Fruit fly (Drosophila melanogaster) whole organism, prepupa: Measurements from ENCODE around the gene tex.

Experiments
- Blimp-1 ChIP-seq: fragments of 200-800 bp; sonication (Bioruptor generic); optimal IDR thresholded peaks from 3 replicates; lab custom pipeline; 2017; ENCODE audit warnings: missing biosample characterization, missing genetic modification characterization, mild to moderate bottlenecking, moderate library complexity, missing genetic modification reagents
- CG10631 ChIP-seq: fragments of 200-800 bp; sonication (Bioruptor generic); optimal IDR thresholded peaks from 2 replicates; lab custom pipeline; 2016; ENCODE audit warnings: missing biosample characterization, missing genetic modification characterization
- CG11762 ChIP-seq: fragments of 200-800 bp; sonication (Bioruptor generic); optimal IDR thresholded peaks from 3 replicates; lab custom pipeline; 2016; ENCODE audit warnings: missing biosample characterization, missing genetic modification characterization; ENCODE audit not compliant: insufficient read depth
- CG15336 ChIP-seq: fragments of 200-800 bp; sonication (Bioruptor generic); IDR thresholded peaks from 2 replicates; pipeline ENCODE4 v1.3.6; 2022; ENCODE audit warnings: missing biosample characterization, missing genetic modification characterization
- CG1621 ChIP-seq: fragments of 200-800 bp; sonication (Bioruptor generic); optimal IDR thresholded peaks from 3 replicates; lab custom pipeline; 2018; ENCODE audit warnings: missing biosample characterization, mild to moderate bottlenecking, missing genetic modification characterization
- CG16779 ChIP-seq: fragments of 200-800 bp; sonication (Bioruptor generic); optimal IDR thresholded peaks from 3 replicates; lab custom pipeline; 2017; ENCODE audit warnings: missing biosample characterization, mild to moderate bottlenecking, missing genetic modification characterization
- CG31627 ChIP-seq: fragments of 200-800 bp; sonication (Bioruptor generic); optimal IDR thresholded peaks from 3 replicates; lab custom pipeline; 2016; ENCODE audit warnings: missing biosample characterization, missing genetic modification characterization
- CG32006 ChIP-seq: fragments of 200-800 bp; sonication (Bioruptor generic); optimal IDR thresholded peaks from 3 replicates; lab custom pipeline; 2017; ENCODE audit warnings: missing biosample characterization, mild to moderate bottlenecking, missing genetic modification characterization
- CG34406 ChIP-seq: fragments of 200-800 bp; sonication (Bioruptor generic); optimal IDR thresholded peaks from 3 replicates; lab custom pipeline; 2016; ENCODE audit warnings: missing biosample characterization, missing genetic modification characterization
- CG6808 ChIP-seq: fragments of 200-800 bp; sonication (Bioruptor generic); optimal IDR thresholded peaks from 3 replicates; lab custom pipeline; 2017; ENCODE audit warnings: missing biosample characterization, missing genetic modification characterization, mild to moderate bottlenecking, moderate library complexity, missing genetic modification reagents
- CG7368 ChIP-seq: fragments of 200-800 bp; sonication (Bioruptor generic); optimal IDR thresholded peaks from 3 replicates; lab custom pipeline; 2016; ENCODE audit warnings: missing biosample characterization, missing genetic modification characterization
- CG8632 ChIP-seq: fragments of 200-800 bp; sonication (Bioruptor generic); optimal IDR thresholded peaks from 3 replicates; lab custom pipeline; 2016; ENCODE audit warnings: missing biosample characterization, missing genetic modification characterization
- CG9139 ChIP-seq: fragments of 200-800 bp; sonication (Bioruptor generic); optimal IDR thresholded peaks from 3 replicates; lab custom pipeline; 2017; ENCODE audit warnings: missing biosample characterization, mild to moderate bottlenecking, missing genetic modification characterization
- Eip75B ChIP-seq: fragments of 200-800 bp; sonication (Bioruptor generic); optimal IDR thresholded peaks from 3 replicates; lab custom pipeline; 2016; ENCODE audit warnings: missing biosample characterization, missing genetic modification characterization
- Eip78C ChIP-seq: fragments of 200-800 bp; sonication (Bioruptor generic); peaks from one replicate; lab custom pipeline; 2016; ENCODE audit warnings: missing biosample characterization, missing genetic modification characterization
- Eip93F ChIP-seq: fragments of 200-800 bp; sonication (Bioruptor generic); optimal IDR thresholded peaks from 2 replicates; lab custom pipeline; 2016; ENCODE audit warnings: missing biosample characterization, mild to moderate bottlenecking, missing genetic modification characterization
- Ets21C ChIP-seq: fragments of 200-800 bp; sonication (Bioruptor generic); optimal IDR thresholded peaks from 3 replicates; lab custom pipeline; 2016; ENCODE audit warnings: missing biosample characterization, missing genetic modification characterization
- Hr39 ChIP-seq: fragments of 200-800 bp; sonication (Bioruptor generic); optimal IDR thresholded peaks from 2 replicates; lab custom pipeline; 2016; ENCODE audit warnings: missing biosample characterization, missing genetic modification characterization
- Hr4 ChIP-seq: fragments of 200-800 bp; sonication (Bioruptor generic); optimal IDR thresholded peaks from 3 replicates; lab custom pipeline; 2016; ENCODE audit warnings: missing biosample characterization, missing genetic modification characterization
- Met ChIP-seq: fragments of 200-800 bp; sonication (Bioruptor generic); optimal IDR thresholded peaks from 3 replicates; lab custom pipeline; 2016; ENCODE audit warnings: missing biosample characterization, missing genetic modification characterization
- OdsH ChIP-seq: fragments of 200-800 bp; sonication (Bioruptor generic); optimal IDR thresholded peaks from 3 replicates; lab custom pipeline; 2016; ENCODE audit warnings: missing biosample characterization, missing genetic modification characterization
- Sox14 ChIP-seq: fragments of 200-800 bp; sonication (Bioruptor generic); optimal IDR thresholded peaks from 3 replicates; lab custom pipeline; 2016; ENCODE audit warnings: missing biosample characterization, missing genetic modification characterization
- Sox15 ChIP-seq: fragments of 200-800 bp; sonication (Bioruptor generic); optimal IDR thresholded peaks from 3 replicates; lab custom pipeline; 2016; ENCODE audit warnings: missing biosample characterization, missing genetic modification characterization
- dac ChIP-seq: fragments of 200-800 bp; sonication (Bioruptor generic); optimal IDR thresholded peaks from 2 replicates; lab custom pipeline; 2017; ENCODE audit warnings: missing biosample characterization, mild to moderate bottlenecking, missing genetic modification characterization
- dsx ChIP-seq: fragments of 200-800 bp; optimal IDR thresholded peaks from 3 replicates; lab custom pipeline; 2019; ENCODE audit warnings: missing biosample characterization, mild to moderate bottlenecking, missing genetic modification characterization, moderate library complexity; ENCODE audit not compliant: poor library complexity, severe bottlenecking
- eg ChIP-seq: fragments of 200-800 bp; sonication (Bioruptor generic); IDR thresholded peaks from 3 replicates; pipeline ENCODE4 v1.3.6; 2022; ENCODE audit warnings: missing biosample characterization, missing genetic modification characterization
- esn ChIP-seq: fragments of 200-800 bp; sonication (Bioruptor generic); optimal IDR thresholded peaks from 2 replicates; lab custom pipeline; 2016; ENCODE audit warnings: missing biosample characterization, mild to moderate bottlenecking, missing genetic modification characterization, moderate library complexity
- lz ChIP-seq: fragments of 200-800 bp; sonication (Bioruptor generic); optimal IDR thresholded peaks from 3 replicates; lab custom pipeline; 2016; ENCODE audit warnings: missing biosample characterization, missing genetic modification characterization
- salr ChIP-seq, 2 experiments: fragments of 200-800 bp; sonication (Bioruptor generic); optimal IDR thresholded peaks; 3 replicates each; lab custom pipeline; 2016 to 2018; ENCODE audit warnings: missing biosample characterization in 2 of 2, missing genetic modification characterization in 2 of 2, mild to moderate bottlenecking in 1 of 2
- svp ChIP-seq: fragments of 200-800 bp; sonication (Bioruptor generic); peaks from one replicate; lab custom pipeline; 2016; ENCODE audit warnings: missing biosample characterization, missing genetic modification characterization
- vri ChIP-seq: fragments of 200-800 bp; sonication (Bioruptor generic); optimal IDR thresholded peaks from 3 replicates; lab custom pipeline; 2016; ENCODE audit warnings: missing biosample characterization, mild to moderate bottlenecking, missing genetic modification characterization

The tex gene

DNA sequence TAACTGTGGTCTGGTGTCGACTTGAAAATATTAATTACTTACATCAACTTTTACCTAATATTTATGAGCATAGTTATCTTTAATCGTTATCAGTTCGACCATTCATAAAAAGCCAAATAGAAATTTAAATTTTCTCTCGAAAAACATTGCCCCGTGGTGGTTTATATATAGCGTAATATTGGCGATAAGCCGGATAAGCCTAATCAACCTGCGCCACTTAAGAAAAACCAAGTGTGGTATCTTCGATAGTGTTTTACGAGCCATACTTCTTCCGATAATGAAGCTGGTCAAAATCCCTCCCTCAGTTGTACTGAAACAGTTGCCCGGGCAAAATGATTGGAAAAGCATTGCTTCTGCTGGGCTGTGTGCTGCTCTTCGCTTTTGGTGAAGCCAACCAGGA, 16.4 kb downstream of the tex start, which contains the start of gene CG31463:
TSS of gene CG31463 (plus strand) at position 302 of the 400 bp plus-strand sequence.
- TF ChIP-seq esn (GFP tag; lab: Kevin White, UChicago) (no peak), dsx (no peak), Hr4 (GFP tag; lab: Kevin White, UChicago) (no peak), CG1621 (tag; lab: Kevin White, UChicago) (no peak), CG11762 (GFP tag; lab: Kevin White, UChicago) (no peak), Hr39 (GFP tag; lab: Kevin White, UChicago) (no peak), salr (GFP tag; optimal IDR thresholded peaks at IDR 0.05; lab: Kevin White, UChicago) (no peak), CG8632 (GFP tag; lab: Kevin White, UChicago) (no peak), Eip75B (GFP tag; lab: Kevin White, UChicago) (no peak), Met (GFP tag; lab: Kevin White, UChicago) (no peak), Sox15 (GFP tag; lab: Kevin White, UChicago) (no peak)

DNA sequence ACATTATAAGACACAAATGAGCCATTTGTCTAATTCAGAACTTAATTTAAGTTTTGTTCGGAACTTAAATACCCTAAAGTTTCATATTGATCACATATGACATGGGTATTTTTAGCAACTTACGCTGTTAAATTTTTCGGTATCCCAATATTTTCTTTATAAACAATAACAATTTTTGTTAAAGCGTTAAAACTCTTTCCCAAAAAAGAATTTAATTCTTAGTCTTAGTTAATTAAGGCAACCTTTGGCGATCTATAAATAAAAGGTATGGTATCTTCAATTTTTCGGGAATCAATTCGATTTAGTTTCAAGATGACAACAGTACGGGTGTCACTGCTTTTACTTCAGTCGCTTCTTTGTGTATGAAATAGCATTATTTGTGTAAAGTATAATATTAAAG, 17.5 kb downstream of the tex start, which contains the start of gene CG31464:
TSS of gene CG31464 (plus strand) at position 301 of the 400 bp plus-strand sequence.
- no peak for TF ChIP-seq CG6808 (GFP tag; lab: Kevin White, UChicago)

DNA sequence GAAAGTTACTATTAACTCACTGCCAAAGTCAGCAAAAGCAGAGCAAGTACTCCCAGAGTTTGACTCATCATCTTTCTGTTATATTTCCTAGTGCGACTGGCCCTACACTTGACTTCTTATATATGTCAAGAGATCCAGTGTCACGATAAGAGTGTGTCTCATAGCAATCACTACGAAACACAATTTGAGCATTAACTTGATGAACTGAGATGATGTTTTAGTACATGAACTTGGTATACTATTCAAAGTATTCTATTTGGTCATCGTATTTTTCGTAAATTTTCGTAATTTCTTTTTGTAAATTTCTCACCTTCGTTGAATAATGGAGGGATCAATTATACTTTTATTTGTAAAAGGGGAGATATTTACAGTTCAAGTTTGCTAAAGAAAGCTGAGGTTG, 18.0 kb downstream of the tex start, which contains the start of gene CG11672:
TSS of gene CG11672 (minus strand) at position 101 of the 400 bp plus-strand sequence.
- TF ChIP-seq CG9139 (GFP tag; lab: Kevin White, UChicago) (no peak), CG34406 (no peak), Eip78C (GFP tag; lab: Kevin White, UChicago) (no peak), dsx (no peak)

DNA sequence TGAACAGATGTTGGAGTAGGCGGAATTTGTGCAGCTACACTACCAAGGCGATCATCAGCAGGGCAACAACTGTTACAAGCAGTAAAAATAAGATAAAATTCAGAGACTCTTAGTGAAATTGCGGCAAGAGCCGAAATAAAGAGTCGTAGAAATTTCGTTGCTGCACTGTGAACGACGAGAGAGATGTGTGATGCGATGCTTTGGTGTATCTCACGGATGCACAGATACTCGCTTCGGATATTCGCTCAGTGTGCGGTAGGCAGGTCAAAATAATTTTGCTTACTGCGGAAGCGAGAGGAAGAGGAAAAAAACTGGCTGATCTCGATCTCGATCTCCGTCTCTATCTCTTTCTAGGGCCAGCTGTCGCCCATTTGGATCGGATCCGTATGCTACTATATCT, 19.7 kb downstream of the tex start:
- peak; percentile 45 for TF ChIP-seq svp (GFP tag; lab: Kevin White, UChicago)
- TF ChIP-seq Eip93F = no peak
- TF ChIP-seq vri = no peak
- TF ChIP-seq CG32006 (GFP tag; lab: Kevin White, UChicago) = no peak
- no peak for TF ChIP-seq CG16779 (tag; lab: Kevin White, UChicago)
- no peak for TF ChIP-seq CG1621 (tag; lab: Kevin White, UChicago)

DNA sequence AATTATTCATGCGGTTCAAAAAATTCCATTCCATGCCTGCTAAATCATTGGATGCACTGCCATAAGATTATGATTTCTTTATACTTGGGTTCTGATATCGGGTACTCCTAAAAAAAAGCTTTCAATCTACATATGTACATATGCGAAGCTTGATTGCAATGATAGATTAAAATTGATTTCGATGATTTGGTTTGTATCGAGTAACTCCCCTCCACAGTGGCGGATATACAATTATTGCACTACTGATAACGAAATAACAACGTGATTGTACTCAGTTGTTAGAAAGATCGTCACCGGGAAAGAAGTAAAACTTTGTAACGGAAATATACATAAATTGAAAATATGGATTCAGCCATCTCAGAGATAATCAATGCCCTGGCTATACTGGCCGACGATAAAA, 20.7 kb downstream of the tex start, which contains the start of gene Nazo:
TSS of gene Nazo (plus strand) at position 180 of the 400 bp plus-strand sequence.
- no peak for TF ChIP-seq dac (GFP tag; lab: Kevin White, UChicago)
- TF ChIP-seq Ets21C (GFP tag; lab: Kevin White, UChicago) = no peak
- TF ChIP-seq CG10631 (GFP tag; lab: Kevin White, UChicago) = no peak
- TF ChIP-seq OdsH (GFP tag; lab: Kevin White, UChicago) = no peak
- TF ChIP-seq CG32006 (GFP tag; lab: Kevin White, UChicago) = no peak
- TF ChIP-seq CG31627 = no peak
- TF ChIP-seq CG15336 (GFP tag; lab: Robert Waterston, UW) = no peak
- TF ChIP-seq dsx = no peak
- no peak for TF ChIP-seq eg (GFP tag; lab: Robert Waterston, UW)
- TF ChIP-seq lz (GFP tag; lab: Kevin White, UChicago) = no peak
- no peak for TF ChIP-seq Sox14 (GFP tag; lab: Kevin White, UChicago)
- TF ChIP-seq Blimp-1 (GFP tag; lab: Kevin White, UChicago) = no peak
- TF ChIP-seq CG7368 (GFP tag; lab: Kevin White, UChicago) = no peak
- TF ChIP-seq Hr4 (GFP tag; lab: Kevin White, UChicago) = no peak
